Worm (Caenorhabditis elegans) whole organism, L3 larva: ENCODE measurements around the gene R04F11.3.

Experiments
- R02D3.7 ChIP-seq: fragments of 150-350 bp; optimal IDR thresholded peaks from 2 replicates; lab custom pipeline; 2014; ENCODE audit warnings: missing biosample characterization, missing genetic modification characterization
- ZK546.5 ChIP-seq: sonication (generic microtip); optimal IDR thresholded peaks from 2 replicates; lab custom pipeline; 2017; ENCODE audit warnings: missing biosample characterization, missing genetic modification characterization
- aly-2 ChIP-seq: fragments of 150-350 bp; optimal IDR thresholded peaks from 2 replicates; lab custom pipeline; 2014; ENCODE audit warnings: missing biosample characterization, missing genetic modification characterization
- ama-1 ChIP-seq: fragments of 150-350 bp; optimal IDR thresholded peaks from 2 replicates; lab custom pipeline; 2018
- ceh-16 ChIP-seq: sonication (generic microtip); optimal IDR thresholded peaks from 2 replicates; lab custom pipeline; 2017; ENCODE audit warnings: missing biosample characterization, missing genetic modification characterization
- ceh-28 ChIP-seq: fragments of 150-350 bp; optimal IDR thresholded peaks from 2 replicates; lab custom pipeline; 2014; ENCODE audit warnings: missing biosample characterization, missing genetic modification reagents, missing genetic modification characterization
- ceh-82 ChIP-seq: fragments of 150-350 bp; optimal IDR thresholded peaks from 2 replicates; lab custom pipeline; 2014; ENCODE audit warnings: missing biosample characterization, missing genetic modification characterization
- ceh-9 ChIP-seq: sonication (generic microtip); optimal IDR thresholded peaks from 2 replicates; lab custom pipeline; 2018; ENCODE audit warnings: missing biosample characterization, missing genetic modification characterization
- daf-12 ChIP-seq: fragments of 150-350 bp; optimal IDR thresholded peaks from 2 replicates; lab custom pipeline; 2014; ENCODE audit warnings: missing biosample characterization, missing genetic modification reagents, missing genetic modification characterization
- egl-27 ChIP-seq: sonication (generic microtip); optimal IDR thresholded peaks from 4 replicates; lab custom pipeline; 2017; ENCODE audit warnings: missing biosample characterization, missing genetic modification reagents, missing genetic modification characterization
- egl-5 ChIP-seq: fragments of 150-350 bp; optimal IDR thresholded peaks from 2 replicates; lab custom pipeline; 2017; ENCODE audit warnings: missing biosample characterization, missing genetic modification reagents, missing genetic modification characterization, inconsistent platforms
- elt-1 ChIP-seq: fragments of 150-350 bp; optimal IDR thresholded peaks from 2 replicates; lab custom pipeline; 2014; ENCODE audit warnings: missing biosample characterization, missing genetic modification characterization
- elt-2 ChIP-seq: sonication (generic microtip); optimal IDR thresholded peaks from 2 replicates; lab custom pipeline; 2016; ENCODE audit warnings: missing genetic modification reagents, mild to moderate bottlenecking, missing genetic modification characterization, missing compliant biosample characterization
- eor-1 ChIP-seq, 2 experiments: fragments of 150-350 bp; optimal IDR thresholded peaks; 2 replicates each; lab custom pipeline; 2014 to 2018; ENCODE audit warnings: missing biosample characterization in 2 of 2, missing genetic modification characterization in 2 of 2
- fkh-10 ChIP-seq: sonication (generic microtip); optimal IDR thresholded peaks from 2 replicates; lab custom pipeline; 2017; ENCODE audit warnings: missing biosample characterization, missing genetic modification reagents, missing genetic modification characterization
- fkh-2 ChIP-seq: fragments of 150-350 bp; optimal IDR thresholded peaks from 2 replicates; lab custom pipeline; 2014; ENCODE audit warnings: missing biosample characterization, missing genetic modification reagents, missing genetic modification characterization
- fos-1 ChIP-seq: fragments of 150-350 bp; optimal IDR thresholded peaks from 2 replicates; lab custom pipeline; 2014; ENCODE audit warnings: missing biosample characterization, missing genetic modification characterization
- hmg-11 ChIP-seq: sonication (generic microtip); optimal IDR thresholded peaks from 2 replicates; lab custom pipeline; 2016; ENCODE audit warnings: missing genetic modification characterization, missing compliant biosample characterization
- jun-1 ChIP-seq: fragments of 150-350 bp; optimal IDR thresholded peaks from 2 replicates; lab custom pipeline; 2014; ENCODE audit warnings: missing biosample characterization, missing genetic modification reagents, missing genetic modification characterization
- lin-15B ChIP-seq: fragments of 150-350 bp; optimal IDR thresholded peaks from 2 replicates; lab custom pipeline; 2014; ENCODE audit warnings: missing biosample characterization, missing genetic modification characterization
- lin-39 ChIP-seq: fragments of 150-350 bp; optimal IDR thresholded peaks from 2 replicates; lab custom pipeline; 2018; ENCODE audit warnings: missing biosample characterization, missing genetic modification reagents, missing genetic modification characterization
- lsy-12 ChIP-seq: sonication (generic microtip); optimal IDR thresholded peaks from 2 replicates; lab custom pipeline; 2016; ENCODE audit warnings: mild to moderate bottlenecking, missing genetic modification characterization, missing compliant biosample characterization
- mdl-1 ChIP-seq: fragments of 150-350 bp; optimal IDR thresholded peaks from 2 replicates; lab custom pipeline; 2014; ENCODE audit warnings: missing biosample characterization, missing genetic modification characterization
- mml-1 ChIP-seq: fragments of 150-350 bp; sonication (generic microtip); optimal IDR thresholded peaks from 3 replicates; lab custom pipeline; 2014; ENCODE audit warnings: missing biosample characterization, missing genetic modification characterization
- nfya-1 ChIP-seq: sonication (generic microtip); optimal IDR thresholded peaks from 2 replicates; lab custom pipeline; 2017; ENCODE audit warnings: missing genetic modification characterization, mild to moderate bottlenecking, missing compliant biosample characterization, antibody characterized with exemption, moderate library complexity; ENCODE audit not compliant: insufficient read depth
- nhr-11 ChIP-seq: fragments of 150-350 bp; optimal IDR thresholded peaks from 2 replicates; lab custom pipeline; 2014; ENCODE audit warnings: missing biosample characterization, missing genetic modification characterization
- nhr-12 ChIP-seq: fragments of 150-350 bp; optimal IDR thresholded peaks from 2 replicates; lab custom pipeline; 2014; ENCODE audit warnings: missing biosample characterization, missing genetic modification characterization
- nhr-23 ChIP-seq: fragments of 150-350 bp; optimal IDR thresholded peaks from 2 replicates; lab custom pipeline; 2014; ENCODE audit warnings: missing biosample characterization, missing genetic modification reagents, missing genetic modification characterization
- nhr-25 ChIP-seq: sonication (generic microtip); optimal IDR thresholded peaks from 2 replicates; lab custom pipeline; 2017; ENCODE audit warnings: missing biosample characterization, missing genetic modification characterization
- nhr-28 ChIP-seq: fragments of 150-350 bp; optimal IDR thresholded peaks from 2 replicates; lab custom pipeline; 2014; ENCODE audit warnings: missing biosample characterization, missing genetic modification characterization
- nhr-43 ChIP-seq: sonication (generic microtip); optimal IDR thresholded peaks from 2 replicates; lab custom pipeline; 2016; ENCODE audit warnings: mild to moderate bottlenecking, missing genetic modification characterization, missing compliant biosample characterization; ENCODE audit not compliant: poor library complexity, severe bottlenecking
- nhr-67 ChIP-seq: fragments of 150-350 bp; optimal IDR thresholded peaks from 2 replicates; lab custom pipeline; 2014; ENCODE audit warnings: missing biosample characterization, missing genetic modification characterization
- nhr-76 ChIP-seq: fragments of 150-350 bp; sonication (generic microtip); optimal IDR thresholded peaks from 5 replicates; lab custom pipeline; 2014; ENCODE audit warnings: missing biosample characterization, missing genetic modification characterization
- nhr-77 ChIP-seq: fragments of 150-350 bp; optimal IDR thresholded peaks from 2 replicates; lab custom pipeline; 2014; ENCODE audit warnings: missing biosample characterization, missing genetic modification characterization
- pha-4 ChIP-seq: fragments of 150-350 bp; optimal IDR thresholded peaks from 2 replicates; lab custom pipeline; 2014; ENCODE audit warnings: missing biosample characterization, missing genetic modification reagents, missing genetic modification characterization
- pqm-1 ChIP-seq: fragments of 150-350 bp; optimal IDR thresholded peaks from 2 replicates; lab custom pipeline; 2017; ENCODE audit warnings: missing biosample characterization, missing genetic modification characterization, inconsistent platforms
- sea-2 ChIP-seq: fragments of 150-350 bp; sonication (generic microtip); optimal IDR thresholded peaks from 4 replicates; lab custom pipeline; 2014; ENCODE audit warnings: missing biosample characterization, missing genetic modification reagents, missing genetic modification characterization
- skn-1 ChIP-seq: fragments of 150-350 bp; optimal IDR thresholded peaks from 2 replicates; lab custom pipeline; 2014; ENCODE audit warnings: missing biosample characterization, missing genetic modification characterization
- snpc-4 ChIP-seq: fragments of 150-350 bp; optimal IDR thresholded peaks from 2 replicates; lab custom pipeline; 2014; ENCODE audit warnings: missing biosample characterization, missing genetic modification characterization
- tbx-2 ChIP-seq: sonication (generic microtip); optimal IDR thresholded peaks from 2 replicates; lab custom pipeline; 2016; ENCODE audit warnings: mild to moderate bottlenecking, missing genetic modification characterization, missing compliant biosample characterization
- unc-39 ChIP-seq: sonication (generic microtip); optimal IDR thresholded peaks from 4 replicates; lab custom pipeline; 2017; ENCODE audit warnings: missing biosample characterization, missing genetic modification characterization
- unc-62 ChIP-seq: fragments of 150-350 bp; sonication (generic microtip); optimal IDR thresholded peaks from 4 replicates; lab custom pipeline; 2014; ENCODE audit warnings: missing biosample characterization, missing genetic modification reagents, missing genetic modification characterization
- zag-1 ChIP-seq: fragments of 150-350 bp; optimal IDR thresholded peaks from 2 replicates; lab custom pipeline; 2014; ENCODE audit warnings: missing biosample characterization, missing genetic modification characterization
- ztf-4 ChIP-seq: fragments of 150-350 bp; optimal IDR thresholded peaks from 2 replicates; lab custom pipeline; 2014; ENCODE audit warnings: missing biosample characterization, missing genetic modification characterization

Gene R04F11.3

ce11 chrV:12343419-12343969 is 26.5 kb upstream of the R04F11.3 start, which contains the start of gene tomm-20:
Gene tomm-20 (minus strand): TSS chrV:12343469.
- TF ChIP-seq ceh-9 (no peak), nfya-1 (tag; lab: Kevin White, UChicago) (peak; percentile 91), elt-2 (tag; lab: Kevin White, UChicago) (peak; percentile 69), nhr-43 (peak; percentile 95), ZK546.5 (tag; lab: Kevin White, UChicago) (peak; percentile 32), nhr-77 (tag; lab: Kevin White, UChicago) (peak; percentile 70), egl-5 (tag; lab: Kevin White, UChicago) (peak; percentile 83), egl-27 (tag; lab: Kevin White, UChicago) (peak; percentile 36), ama-1 (lab: Kevin White, UChicago) (peak; percentile 67), unc-39 (tag; lab: Kevin White, UChicago) (peak; percentile 19), sea-2 (GFP tag; lab: Kevin White, UChicago) (no peak), pha-4 (tag; lab: Kevin White, UChicago) (peak; percentile 95), elt-1 (tag; lab: Kevin White, UChicago) (peak; percentile 29), snpc-4 (peak; percentile 86), nhr-25 (tag; lab: Kevin White, UChicago) (peak; percentile 87), daf-12 (no peak), nhr-11 (tag; lab: Kevin White, UChicago) (peak; percentile 53), tbx-2 (tag; lab: Kevin White, UChicago) (peak; percentile 90), eor-1 (tag; optimal IDR thresholded peaks at IDR 0.05; lab: Kevin White, UChicago) (no peak), skn-1 (tag; lab: Kevin White, UChicago) (peak; percentile 60), nhr-76 (no peak), ceh-28 (tag; lab: Kevin White, UChicago) (peak; percentile 69), nhr-28 (peak; percentile 58), nhr-23 (tag; lab: Kevin White, UChicago) (peak; percentile 97), lin-15B (tag; lab: Kevin White, UChicago) (peak; percentile 88), hmg-11 (tag; lab: Kevin White, UChicago) (peak; percentile 70), ceh-16 (tag; lab: Kevin White, UChicago) (no peak), mml-1 (tag; lab: Kevin White, UChicago) (no peak), nhr-12 (no peak), fkh-2 (tag; lab: Kevin White, UChicago) (no peak), jun-1 (tag; lab: Kevin White, UChicago) (peak; percentile 73), ztf-4 (peak; percentile 49), nhr-67 (tag; lab: Kevin White, UChicago) (no peak), aly-2 (tag; lab: Kevin White, UChicago) (peak; percentile 57), zag-1 (tag; lab: Kevin White, UChicago) (no peak), lin-39 (peak; percentile 66), mdl-1 (tag; lab: Kevin White, UChicago) (no peak), fkh-10 (GFP tag; lab: Kevin White, UChicago) (peak; percentile 66), pqm-1 (peak; percentile 70), lsy-12 (tag; lab: Kevin White, UChicago) (peak; percentile 91), ceh-82 (peak; percentile 64), R02D3.7 (tag; lab: Kevin White, UChicago) (peak; percentile 87)

- no peak for TF ChIP-seq ceh-28 (tag; lab: Kevin White, UChicago)
- TF ChIP-seq unc-62 (GFP tag; lab: Kevin White, UChicago), result no peak
- no peak for TF ChIP-seq mdl-1 (tag; lab: Kevin White, UChicago)
- no peak for TF ChIP-seq pha-4 (tag; lab: Kevin White, UChicago)
- TF ChIP-seq jun-1 (tag; lab: Kevin White, UChicago), result no peak
- TF ChIP-seq egl-5 (tag; lab: Kevin White, UChicago), result no peak
- TF ChIP-seq daf-12, result no peak
- no peak for TF ChIP-seq ceh-9
- no peak for TF ChIP-seq unc-39 (tag; lab: Kevin White, UChicago)
- TF ChIP-seq R02D3.7 (tag; lab: Kevin White, UChicago), result no peak
- no peak for TF ChIP-seq fkh-2 (tag; lab: Kevin White, UChicago)
- no peak for TF ChIP-seq fos-1 (tag; lab: Kevin White, UChicago)
- TF ChIP-seq nhr-77 (tag; lab: Kevin White, UChicago), result no peak
- TF ChIP-seq eor-1 (tag; optimal IDR thresholded peaks at IDR 0.05; lab: Kevin White, UChicago), result no peak
- no peak for TF ChIP-seq elt-2 (tag; lab: Kevin White, UChicago)
- TF ChIP-seq egl-27 (tag; lab: Kevin White, UChicago), result no peak
Measured at ce11 chrV:12337894-12338293, 20.9 kb upstream of the R04F11.3 start, which contains the start of gene twk-13. Gene twk-13 (minus strand): TSS chrV:12337994.
